Worm (Caenorhabditis elegans): ENCODE results near the gene drh-1.

ce11 chrIV:6603549-6603948 is 9.6 kb downstream of the drh-1 start:
- no peak for TF ChIP-seq skn-1 (tag; optimal IDR thresholded peaks at IDR 0.05)
- TF ChIP-seq nhr-28 (tag; optimal IDR thresholded peaks at IDR 0.05): no peak
- TF ChIP-seq nhr-11 (tag; optimal IDR thresholded peaks at IDR 0.05): no peak
- TF ChIP-seq fkh-10 (GFP tag; optimal IDR thresholded peaks at IDR 0.05): no peak
- TF ChIP-seq ceh-82 (tag; optimal IDR thresholded peaks at IDR 0.05): no peak
- TF ChIP-seq nhr-76 (tag; optimal IDR thresholded peaks at IDR 0.05): no peak
